Worm (Caenorhabditis elegans) whole organism, late embryonic: ENCODE measurements around the gene C29F7.3.

ENCODE experiments used
- K02D7.2 ChIP-seq: sonication (generic microtip); optimal IDR thresholded peaks from 2 replicates; lab custom pipeline; 2017; ENCODE audit warnings: mild to moderate bottlenecking, missing genetic modification characterization, missing compliant biosample characterization
- K09A11.1 ChIP-seq: sonication (generic microtip); optimal IDR thresholded peaks from 2 replicates; lab custom pipeline; 2017; ENCODE audit warnings: antibody characterized with exemption, mild to moderate bottlenecking, missing genetic modification characterization, missing compliant biosample characterization; ENCODE audit not compliant: insufficient read depth
- ahr-1 ChIP-seq: sonication (generic microtip); optimal IDR thresholded peaks from 2 replicates; lab custom pipeline; 2016; ENCODE audit warnings: missing genetic modification characterization, missing compliant biosample characterization
- ceh-14 ChIP-seq: sonication (generic microtip); optimal IDR thresholded peaks from 2 replicates; lab custom pipeline; 2016; ENCODE audit warnings: missing genotype, missing genetic modification characterization, missing compliant biosample characterization
- ceh-18 ChIP-seq: sonication (generic microtip); optimal IDR thresholded peaks from 2 replicates; lab custom pipeline; 2016; ENCODE audit warnings: missing genetic modification characterization, missing compliant biosample characterization
- ceh-2 ChIP-seq: sonication (generic microtip); optimal IDR thresholded peaks from 2 replicates; lab custom pipeline; 2016; ENCODE audit warnings: missing genotype, missing genetic modification characterization, missing compliant biosample characterization
- ceh-22 ChIP-seq: sonication (generic microtip); optimal IDR thresholded peaks from 2 replicates; lab custom pipeline; 2017; ENCODE audit warnings: missing biosample characterization, missing genetic modification characterization
- ceh-31 ChIP-seq: sonication (generic microtip); optimal IDR thresholded peaks from 2 replicates; lab custom pipeline; 2016; ENCODE audit warnings: missing genetic modification characterization, missing compliant biosample characterization
- ceh-34 ChIP-seq: sonication (generic microtip); optimal IDR thresholded peaks from 2 replicates; lab custom pipeline; 2016; ENCODE audit warnings: mild to moderate bottlenecking, missing genetic modification characterization, missing compliant biosample characterization
- ceh-45 ChIP-seq: fragments of 200-800 bp; sonication (Bioruptor generic); IDR thresholded peaks from 2 replicates; pipeline ENCODE4 v1.3.6; 2022; ENCODE audit warnings: missing genetic modification reagents, missing genetic modification characterization, missing compliant biosample characterization
- ceh-6 ChIP-seq: fragments of 200-800 bp; sonication (Bioruptor generic); optimal IDR thresholded peaks from 2 replicates; lab custom pipeline; 2018; ENCODE audit warnings: mild to moderate bottlenecking, missing genetic modification characterization, missing compliant biosample characterization
- che-1 ChIP-seq: sonication (generic microtip); optimal IDR thresholded peaks from 2 replicates; lab custom pipeline; 2016; ENCODE audit warnings: mild to moderate bottlenecking, missing genetic modification characterization, missing compliant biosample characterization
- dmd-4 ChIP-seq: sonication (generic microtip); optimal IDR thresholded peaks from 2 replicates; lab custom pipeline; 2016; ENCODE audit warnings: borderline replicate concordance, missing genetic modification characterization, missing compliant biosample characterization
- dve-1 ChIP-seq: sonication (generic microtip); optimal IDR thresholded peaks from 2 replicates; lab custom pipeline; 2017; ENCODE audit warnings: antibody characterized with exemption, mild to moderate bottlenecking, missing genetic modification characterization, missing compliant biosample characterization
- elt-2 ChIP-seq: sonication (generic microtip); optimal IDR thresholded peaks from 2 replicates; lab custom pipeline; 2016; ENCODE audit warnings: missing genetic modification reagents, missing genetic modification characterization, missing compliant biosample characterization
- eyg-1 ChIP-seq: sonication (generic microtip); optimal IDR thresholded peaks from 2 replicates; lab custom pipeline; 2016; ENCODE audit warnings: missing genotype, missing genetic modification characterization, missing compliant biosample characterization
- fax-1 ChIP-seq: sonication (generic microtip); optimal IDR thresholded peaks from 2 replicates; lab custom pipeline; 2016; ENCODE audit warnings: missing genotype, missing genetic modification characterization, missing compliant biosample characterization
- fkh-6 ChIP-seq: sonication (generic microtip); optimal IDR thresholded peaks from 2 replicates; lab custom pipeline; 2016; ENCODE audit warnings: missing genetic modification characterization, missing compliant biosample characterization
- gmeb-2 ChIP-seq: sonication (generic microtip); optimal IDR thresholded peaks from 2 replicates; lab custom pipeline; 2016; ENCODE audit warnings: missing genetic modification characterization, inconsistent platforms, missing compliant biosample characterization
- hlh-13 ChIP-seq: fragments of 200-800 bp; sonication (Bioruptor generic); optimal IDR thresholded peaks from 2 replicates; lab custom pipeline; 2018; ENCODE audit warnings: mild to moderate bottlenecking, missing genetic modification characterization, missing compliant biosample characterization
- hlh-30 ChIP-seq: sonication (generic microtip); optimal IDR thresholded peaks from 2 replicates; lab custom pipeline; 2017; ENCODE audit warnings: antibody characterized with exemption, missing genetic modification characterization, missing compliant biosample characterization; ENCODE audit not compliant: insufficient read depth
- hlh-6 ChIP-seq: sonication (generic microtip); optimal IDR thresholded peaks from 2 replicates; lab custom pipeline; 2016; ENCODE audit warnings: missing genotype, missing genetic modification characterization, missing compliant biosample characterization
- mec-3 ChIP-seq: sonication (generic microtip); optimal IDR thresholded peaks from 2 replicates; lab custom pipeline; 2016; ENCODE audit warnings: borderline replicate concordance, missing genetic modification characterization, missing compliant biosample characterization
- nfya-1 ChIP-seq: sonication (generic microtip); optimal IDR thresholded peaks from 2 replicates; lab custom pipeline; 2017; ENCODE audit warnings: missing genetic modification characterization, mild to moderate bottlenecking, missing compliant biosample characterization, antibody characterized with exemption, moderate library complexity
- nhr-11 ChIP-seq: fragments of 150-350 bp; optimal IDR thresholded peaks from 2 replicates; lab custom pipeline; 2014; ENCODE audit warnings: missing biosample characterization, missing genetic modification characterization
- nhr-232 ChIP-seq: sonication (generic microtip); optimal IDR thresholded peaks from 2 replicates; lab custom pipeline; 2016; ENCODE audit warnings: missing genetic modification characterization, missing compliant biosample characterization
- pha-2 ChIP-seq: sonication (generic microtip); optimal IDR thresholded peaks from 2 replicates; lab custom pipeline; 2017; ENCODE audit warnings: mild to moderate bottlenecking, missing genetic modification characterization, missing compliant biosample characterization
- ref-2 ChIP-seq: sonication (generic microtip); optimal IDR thresholded peaks from 2 replicates; lab custom pipeline; 2016; ENCODE audit warnings: missing genetic modification characterization, missing compliant biosample characterization
- rnt-1 ChIP-seq: sonication (generic microtip); optimal IDR thresholded peaks from 2 replicates; lab custom pipeline; 2016; ENCODE audit warnings: missing genetic modification characterization, missing compliant biosample characterization
- sdc-2 ChIP-seq: sonication (generic microtip); optimal IDR thresholded peaks from 2 replicates; lab custom pipeline; 2016; ENCODE audit warnings: missing genotype, missing genetic modification characterization, missing compliant biosample characterization
- sox-4 ChIP-seq: sonication (generic microtip); optimal IDR thresholded peaks from 2 replicates; lab custom pipeline; 2017; ENCODE audit warnings: mild to moderate bottlenecking, missing genetic modification characterization, inconsistent platforms, missing compliant biosample characterization
- syd-9 ChIP-seq: sonication (generic microtip); optimal IDR thresholded peaks from 2 replicates; lab custom pipeline; 2016; ENCODE audit warnings: mild to moderate bottlenecking, missing genetic modification characterization, moderate library complexity, missing compliant biosample characterization
- tbx-2 ChIP-seq: sonication (generic microtip); optimal IDR thresholded peaks from 2 replicates; lab custom pipeline; 2016; ENCODE audit warnings: missing genetic modification characterization, missing compliant biosample characterization
- ttx-3 ChIP-seq: sonication (generic microtip); optimal IDR thresholded peaks from 2 replicates; lab custom pipeline; 2016; ENCODE audit warnings: missing genetic modification reagents, missing genetic modification characterization, missing compliant biosample characterization
- unc-3 ChIP-seq, 2 experiments: fragments of 200-800 bp in 1 of 2; sonication (Bioruptor generic) in 1 of 2; sonication (generic microtip) in 1 of 2; conservative IDR thresholded peaks in 1 of 2; optimal IDR thresholded peaks in 1 of 2; 2 replicates each; pipeline versions ENCODE4 v1.3.6 to Lab custom; 2016 to 2022; ENCODE audit warnings: missing compliant biosample characterization in 2 of 2, missing genetic modification characterization in 2 of 2, missing genetic modification reagents in 1 of 2
- unc-42 ChIP-seq: sonication (generic microtip); optimal IDR thresholded peaks from 2 replicates; lab custom pipeline; 2016; ENCODE audit warnings: missing genotype, missing genetic modification characterization, missing compliant biosample characterization

The C29F7.3 gene

ce11 chrX:13442446-13442845, 22.7 kb upstream of the C29F7.3 start:
- TF ChIP-seq che-1 (tag; lab: Kevin White, UChicago) (peak; percentile 28), tbx-2 (peak; percentile 3), ttx-3 (tag; lab: Kevin White, UChicago) (no peak), elt-2 (peak; percentile 21), ceh-31 (tag; lab: Kevin White, UChicago) (peak; percentile 37), syd-9 (tag; lab: Kevin White, UChicago) (peak; percentile 16), hlh-30 (tag; lab: Kevin White, UChicago) (peak; percentile 11), ceh-6 (GFP tag; lab: Kevin White, UChicago) (peak; percentile 3), unc-42 (tag; lab: Kevin White, UChicago) (no peak), ceh-45 (GFP tag; lab: Robert Waterston, UW) (no peak), ref-2 (peak; percentile 40), hlh-13 (GFP tag; lab: Kevin White, UChicago) (no peak), rnt-1 (tag; lab: Kevin White, UChicago) (peak; percentile 37), ceh-22 (tag; lab: Kevin White, UChicago) (no peak), dmd-4 (tag; lab: Kevin White, UChicago) (peak; percentile 10), nhr-11 (tag; lab: Kevin White, UChicago) (no peak), unc-3 (GFP tag; conservative IDR thresholded peaks at IDR 0.05; lab: Robert Waterston, UW) (0 out of 2 replicates have a peak, but pooled peaks have one; percentile 23), unc-3 (tag; optimal IDR thresholded peaks at IDR 0.05; lab: Kevin White, UChicago) (no peak), ceh-2 (no peak), sdc-2 (tag; lab: Kevin White, UChicago) (peak; percentile 97), ceh-34 (tag; lab: Kevin White, UChicago) (peak; percentile 17), gmeb-2 (tag; lab: Kevin White, UChicago) (no peak), eyg-1 (tag; lab: Kevin White, UChicago) (no peak), ceh-18 (peak; percentile 4), nfya-1 (tag; lab: Kevin White, UChicago) (no peak), ceh-14 (tag; lab: Kevin White, UChicago) (no peak)

- no peak for TF ChIP-seq fax-1 (tag; lab: Kevin White, UChicago)
- no peak for TF ChIP-seq dmd-4 (tag; lab: Kevin White, UChicago)
- TF ChIP-seq mec-3 (tag; lab: Kevin White, UChicago), result no peak
- TF ChIP-seq unc-42 (tag; lab: Kevin White, UChicago), result no peak
- TF ChIP-seq K02D7.2 (tag; lab: Kevin White, UChicago), result no peak
- no peak for TF ChIP-seq ttx-3 (tag; lab: Kevin White, UChicago)
- TF ChIP-seq ahr-1 (tag; lab: Kevin White, UChicago), result no peak
- no peak for TF ChIP-seq ref-2
- no peak for TF ChIP-seq gmeb-2 (tag; lab: Kevin White, UChicago)
- no peak for TF ChIP-seq nhr-232 (tag; lab: Kevin White, UChicago)
- TF ChIP-seq fkh-6 (tag; lab: Kevin White, UChicago), result no peak
- TF ChIP-seq K09A11.1, result no peak
- no peak for TF ChIP-seq pha-2 (tag; lab: Kevin White, UChicago)
- no peak for TF ChIP-seq syd-9 (tag; lab: Kevin White, UChicago)
- TF ChIP-seq dve-1, result no peak
- TF ChIP-seq ceh-45 (GFP tag; lab: Robert Waterston, UW), result no peak
- TF ChIP-seq hlh-6, result no peak
- no peak for TF ChIP-seq che-1 (tag; lab: Kevin White, UChicago)
These were observed 16.2 kb upstream of the C29F7.3 start, which contains the start of gene jmjd-3.3 for ce11 chrX:13435790-13436472. Gene jmjd-3.3 (plus strand): TSS chrX:13436422.

DNA sequence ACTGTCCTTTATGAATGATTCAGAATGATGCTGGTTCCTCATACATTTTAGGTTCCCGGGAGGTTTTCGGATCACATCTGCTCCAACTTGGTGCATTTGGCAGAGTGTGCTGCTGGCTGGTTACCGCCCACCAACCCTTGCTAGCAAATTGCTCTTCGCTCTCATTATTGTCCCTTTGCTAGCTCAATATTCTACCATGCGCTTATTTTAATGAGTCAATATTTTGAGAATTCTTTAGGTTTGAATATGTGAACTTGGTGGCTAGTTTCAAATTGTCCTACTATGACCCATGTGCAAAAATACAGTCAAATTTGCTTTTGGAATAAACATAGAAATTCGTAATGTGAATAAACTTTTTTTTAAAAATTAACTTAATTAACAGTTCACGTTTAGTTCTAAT, 15.4 kb upstream of the C29F7.3 start:
- TF ChIP-seq sdc-2 (tag; lab: Kevin White, UChicago) (peak; percentile 93), nhr-11 (tag; lab: Kevin White, UChicago) (no peak), sox-4 (no peak), ceh-6 (GFP tag; lab: Kevin White, UChicago) (no peak), unc-3 (GFP tag; conservative IDR thresholded peaks at IDR 0.05; lab: Robert Waterston, UW) (no peak), unc-3 (tag; optimal IDR thresholded peaks at IDR 0.05; lab: Kevin White, UChicago) (no peak)
